Worm (Caenorhabditis elegans): ENCODE measurements around the gene Y69A2AR.25.

Gene Y69A2AR.25

ce11 chrIV:2568267-2568666, at the start of gene Y69A2AR.25, which contains the start of gene Y69A2AR.12:
Y69A2AR.25 (minus strand) TSS chrIV:2568367.
Y69A2AR.12 (plus strand) TSS chrIV:2568614.
- no peak for TF ChIP-seq unc-62 (GFP tag; optimal IDR thresholded peaks at IDR 0.05)

- no peak for TF ChIP-seq unc-62 (GFP tag; optimal IDR thresholded peaks at IDR 0.05)
These were observed 48.7 kb upstream of the Y69A2AR.25 start for ce11 chrIV:2616853-2617252.

ce11 chrIV:2613754-2614244, 45.6 kb upstream of the Y69A2AR.25 start, which contains the start of gene daao-1:
daao-1 (plus strand) TSS chrIV:2614194.
- TF ChIP-seq unc-62 (GFP tag; optimal IDR thresholded peaks at IDR 0.05) = no peak

ce11 chrIV:2613011-2613503, 44.9 kb upstream of the Y69A2AR.25 start, which contains the start of gene Y69A2AR.28:
Y69A2AR.28 (minus strand) TSS chrIV:2613061.
- TF ChIP-seq unc-62 (GFP tag; optimal IDR thresholded peaks at IDR 0.05) = no peak

ce11 chrIV:2610974-2611373, 42.8 kb upstream of the Y69A2AR.25 start:
- no peak for TF ChIP-seq unc-62 (GFP tag; optimal IDR thresholded peaks at IDR 0.05)

- no peak for TF ChIP-seq unc-62 (GFP tag; optimal IDR thresholded peaks at IDR 0.05)
These were observed 42.2 kb upstream of the Y69A2AR.25 start, which contains the start of gene Y69A2AR.32 for ce11 chrIV:2610409-2610808. Y69A2AR.32 (plus strand) TSS chrIV:2610436.

ce11 chrIV:2607513-2608101, 39.4 kb upstream of the Y69A2AR.25 start, which contains the start of gene vamp-7:
vamp-7 (plus strand) TSS chrIV:2608051.
- no peak for TF ChIP-seq unc-62 (GFP tag; optimal IDR thresholded peaks at IDR 0.05)

ce11 chrIV:2606572-2606971, 38.4 kb upstream of the Y69A2AR.25 start:
- TF ChIP-seq unc-62 (GFP tag; optimal IDR thresholded peaks at IDR 0.05) = no peak

- TF ChIP-seq unc-62 (GFP tag; optimal IDR thresholded peaks at IDR 0.05) = no peak
These were observed 35.4 kb upstream of the Y69A2AR.25 start for ce11 chrIV:2603556-2604021.

ce11 chrIV:2602862-2603189, 34.7 kb upstream of the Y69A2AR.25 start:
- no peak for TF ChIP-seq unc-62 (GFP tag; optimal IDR thresholded peaks at IDR 0.05)

- no peak for TF ChIP-seq unc-62 (GFP tag; optimal IDR thresholded peaks at IDR 0.05)
These were observed 34.1 kb upstream of the Y69A2AR.25 start for ce11 chrIV:2601988-2602861.

ce11 chrIV:2600841-2601240, 32.7 kb upstream of the Y69A2AR.25 start, which contains the start of gene epg-9:
epg-9 (plus strand) TSS chrIV:2601141.
- no peak for TF ChIP-seq unc-62 (GFP tag; optimal IDR thresholded peaks at IDR 0.05)

ce11 chrIV:2599634-2600033, 31.5 kb upstream of the Y69A2AR.25 start:
- TF ChIP-seq unc-62 (GFP tag; optimal IDR thresholded peaks at IDR 0.05) = no peak

- TF ChIP-seq unc-62 (GFP tag; optimal IDR thresholded peaks at IDR 0.05) = no peak
These were observed 29.2 kb upstream of the Y69A2AR.25 start, which contains the start of gene Y69A2AR.47 for ce11 chrIV:2597417-2597816. Y69A2AR.47 (plus strand) TSS chrIV:2597717.

- no peak for TF ChIP-seq unc-62 (GFP tag; optimal IDR thresholded peaks at IDR 0.05)
These were observed 13.3 kb upstream of the Y69A2AR.25 start, which contains the start of gene nhr-242 for ce11 chrIV:2581483-2581882. nhr-242 (minus strand) TSS chrIV:2581583.

- no peak for TF ChIP-seq unc-62 (GFP tag; optimal IDR thresholded peaks at IDR 0.05)
These were observed 5.0 kb upstream of the Y69A2AR.25 start for ce11 chrIV:2573122-2573521.
